Fruit fly (Drosophila melanogaster): ENCODE measurements around the gene CG32079.

Gene CG32079

DNA sequence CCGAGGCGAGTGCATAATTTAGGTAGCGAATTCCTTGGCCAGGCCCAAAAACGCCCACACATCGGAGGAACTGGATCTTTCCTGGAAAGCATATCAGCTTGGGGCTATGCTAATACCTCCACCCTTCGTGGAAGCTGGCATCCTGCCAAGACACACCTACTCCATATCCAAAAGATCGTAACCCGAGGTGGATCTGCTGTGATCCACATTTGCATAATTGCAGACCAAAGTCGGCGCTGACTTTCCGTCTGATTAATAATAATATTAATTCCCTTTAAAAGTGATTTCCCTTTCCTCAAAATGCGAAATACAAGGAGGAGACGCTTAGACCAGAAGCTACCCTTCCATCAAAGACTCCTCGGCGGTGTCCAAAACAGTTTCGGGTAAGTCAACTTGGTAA lies at the start of gene CG32079:
TSS of gene CG32079 (plus strand) at position 301 of the 400 bp plus-strand sequence.
- TF ChIP-seq CG13204 (GFP tag; optimal IDR thresholded peaks at IDR 0.05), result no peak
- TF ChIP-seq CG8159 (tag; optimal IDR thresholded peaks at IDR 0.05), result no peak
- no peak for TF ChIP-seq CG15710 (tag; optimal IDR thresholded peaks at IDR 0.05)
- TF ChIP-seq fd96Ca (GFP tag; IDR thresholded peaks at IDR 0.05), result no peak
- no peak for TF ChIP-seq CG12605 (GFP tag; IDR thresholded peaks at IDR 0.05)
- no peak for TF ChIP-seq gl (tag; optimal IDR thresholded peaks at IDR 0.05)
- TF ChIP-seq EcR (GFP tag; optimal IDR thresholded peaks at IDR 0.05), result no peak
- TF ChIP-seq CG8301 (tag; optimal IDR thresholded peaks at IDR 0.05), result no peak
- TF ChIP-seq CG14655 (GFP tag; optimal IDR thresholded peaks at IDR 0.05), result no peak
- TF ChIP-seq CG9948 (tag; optimal IDR thresholded peaks at IDR 0.05), result no peak
- TF ChIP-seq CG10348 (GFP tag; IDR thresholded peaks at IDR 0.05), result no peak
- no peak for TF ChIP-seq rn (GFP tag; IDR thresholded peaks at IDR 0.05)
- no peak for TF ChIP-seq Snoo (tag; optimal IDR thresholded peaks at IDR 0.05)
- TF ChIP-seq Pif1A (GFP tag; optimal IDR thresholded peaks at IDR 0.05), result no peak

DNA sequence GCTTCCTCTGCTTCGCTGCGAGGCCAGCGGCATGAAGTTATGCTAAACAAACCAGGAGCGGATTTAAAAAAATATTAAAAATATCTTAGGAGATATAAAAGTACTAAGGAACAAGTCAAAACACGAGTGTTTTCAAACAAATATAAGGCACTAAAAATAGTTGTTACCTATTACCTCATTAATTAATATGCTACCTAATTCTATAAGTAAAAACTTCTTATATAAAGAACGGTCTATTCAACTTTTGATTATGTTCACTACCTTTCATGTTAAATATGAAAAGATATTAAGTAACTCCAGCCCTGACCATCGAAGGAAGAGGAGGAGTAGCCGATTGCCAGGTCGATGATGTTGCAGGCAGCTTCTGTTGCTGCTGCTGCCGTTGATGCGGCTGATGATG lies 48.9 kb upstream of the CG32079 start:
- TF ChIP-seq EcR (GFP tag; optimal IDR thresholded peaks at IDR 0.05) (peak; percentile 8), Pif1B (GFP tag; optimal IDR thresholded peaks at IDR 0.05) (peak; percentile 84), Snoo (tag; optimal IDR thresholded peaks at IDR 0.05) (peak; percentile 89), CG12605 (GFP tag; IDR thresholded peaks at IDR 0.05) (no peak), CG15710 (tag; optimal IDR thresholded peaks at IDR 0.05) (peak; percentile 89), rn (GFP tag; IDR thresholded peaks at IDR 0.05) (0 out of 2 replicates have a peak, but pooled peaks have one; percentile 3), CG14655 (GFP tag; optimal IDR thresholded peaks at IDR 0.05) (peak; percentile 91), D1 (tag; optimal IDR thresholded peaks at IDR 0.05) (peak; percentile 66), CG9948 (tag; optimal IDR thresholded peaks at IDR 0.05) (peak; percentile 91), Pif1A (GFP tag; optimal IDR thresholded peaks at IDR 0.05) (peak; percentile 75), CG8301 (tag; optimal IDR thresholded peaks at IDR 0.05) (peak; percentile 81), gl (tag; optimal IDR thresholded peaks at IDR 0.05) (peak; percentile 33), Ets98B (GFP tag; IDR thresholded peaks at IDR 0.05) (no peak), CG32121 (GFP tag; IDR thresholded peaks at IDR 0.05) (no peak), fd96Ca (GFP tag; IDR thresholded peaks at IDR 0.05) (no peak), CG10348 (GFP tag; IDR thresholded peaks at IDR 0.05) (no peak), CG13204 (GFP tag; optimal IDR thresholded peaks at IDR 0.05) (peak; percentile 70), CG34367 (tag; optimal IDR thresholded peaks at IDR 0.05) (peak; percentile 75), CG8159 (tag; optimal IDR thresholded peaks at IDR 0.05) (peak; percentile 94), CG17806 (tag; optimal IDR thresholded peaks at IDR 0.05) (peak; percentile 89), CG4496 (GFP tag; IDR thresholded peaks at IDR 0.05) (peak; percentile 22; the same call in 1 of the 3 replicates)

- TF ChIP-seq CG14655 (GFP tag; optimal IDR thresholded peaks at IDR 0.05), result peak; percentile 71
- peak; percentile 66 for TF ChIP-seq CG15710 (tag; optimal IDR thresholded peaks at IDR 0.05)
- TF ChIP-seq CG8301 (tag; optimal IDR thresholded peaks at IDR 0.05), result peak; percentile 59
- TF ChIP-seq CG17806 (tag; optimal IDR thresholded peaks at IDR 0.05), result peak; percentile 86
- TF ChIP-seq Ets98B (GFP tag; IDR thresholded peaks at IDR 0.05), result no peak
- no peak for TF ChIP-seq CG32121 (GFP tag; IDR thresholded peaks at IDR 0.05)
- no peak for TF ChIP-seq fd96Ca (GFP tag; IDR thresholded peaks at IDR 0.05)
- peak; percentile 54 for TF ChIP-seq CG13204 (GFP tag; optimal IDR thresholded peaks at IDR 0.05)
- peak; percentile 87 for TF ChIP-seq CG8159 (tag; optimal IDR thresholded peaks at IDR 0.05)
- peak; percentile 64 for TF ChIP-seq Snoo (tag; optimal IDR thresholded peaks at IDR 0.05)
- no peak for TF ChIP-seq CG12605 (GFP tag; IDR thresholded peaks at IDR 0.05)
- peak; percentile 64 for TF ChIP-seq Pif1B (GFP tag; optimal IDR thresholded peaks at IDR 0.05)
- no peak for TF ChIP-seq CG10348 (GFP tag; IDR thresholded peaks at IDR 0.05)
- TF ChIP-seq D1 (tag; optimal IDR thresholded peaks at IDR 0.05), result peak; percentile 68
- TF ChIP-seq rn (GFP tag; IDR thresholded peaks at IDR 0.05), result no peak
- TF ChIP-seq CG34367 (tag; optimal IDR thresholded peaks at IDR 0.05), result peak; percentile 70
- TF ChIP-seq CG4496 (GFP tag; IDR thresholded peaks at IDR 0.05), result 0 out of 3 replicates have a peak, but pooled peaks have one; percentile 40
- TF ChIP-seq gl (tag; optimal IDR thresholded peaks at IDR 0.05), result peak; percentile 69
- TF ChIP-seq EcR (GFP tag; optimal IDR thresholded peaks at IDR 0.05), result peak; percentile 66
- peak; percentile 83 for TF ChIP-seq CG9948 (tag; optimal IDR thresholded peaks at IDR 0.05)
- peak; percentile 55 for TF ChIP-seq Pif1A (GFP tag; optimal IDR thresholded peaks at IDR 0.05)
Measured at dm6 chr3L:10977438-10977837, 47.9 kb upstream of the CG32079 start.

- no peak for TF ChIP-seq Ets98B (GFP tag; IDR thresholded peaks at IDR 0.05)
- TF ChIP-seq D1 (tag; optimal IDR thresholded peaks at IDR 0.05), result no peak
- TF ChIP-seq CG32121 (GFP tag; IDR thresholded peaks at IDR 0.05), result no peak
- no peak for TF ChIP-seq CG4496 (GFP tag; IDR thresholded peaks at IDR 0.05)
- TF ChIP-seq CG10348 (GFP tag; IDR thresholded peaks at IDR 0.05), result no peak
- no peak for TF ChIP-seq Pif1A (GFP tag; optimal IDR thresholded peaks at IDR 0.05)
Measured at dm6 chr3L:10984557-10984956, 40.8 kb upstream of the CG32079 start.

DNA sequence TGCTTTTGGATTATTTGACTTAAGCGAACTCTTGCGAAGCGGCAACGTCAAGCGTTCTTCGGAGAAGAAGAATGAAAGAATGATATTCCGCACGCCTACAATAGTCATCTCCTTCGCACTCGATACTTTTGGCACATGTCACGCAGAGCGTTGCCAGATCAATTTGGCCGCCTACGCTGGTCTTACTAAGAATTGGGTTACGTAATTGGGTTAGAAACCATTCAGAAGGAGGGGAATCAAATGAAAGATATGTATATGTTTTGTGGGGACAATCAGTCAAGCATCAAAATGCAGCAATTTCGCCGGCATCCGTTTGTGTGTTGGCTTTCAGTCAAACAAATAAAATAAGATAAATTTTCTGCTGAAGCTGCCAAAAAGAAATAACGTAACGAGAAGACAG lies 39.8 kb upstream of the CG32079 start:
- no peak for TF ChIP-seq fd96Ca (GFP tag; IDR thresholded peaks at IDR 0.05)
- TF ChIP-seq Pif1A (GFP tag; optimal IDR thresholded peaks at IDR 0.05), result no peak
- TF ChIP-seq CG32121 (GFP tag; IDR thresholded peaks at IDR 0.05), result no peak
- TF ChIP-seq CG34367 (tag; optimal IDR thresholded peaks at IDR 0.05), result no peak
- TF ChIP-seq CG9948 (tag; optimal IDR thresholded peaks at IDR 0.05), result no peak
- TF ChIP-seq CG13204 (GFP tag; optimal IDR thresholded peaks at IDR 0.05), result no peak
- TF ChIP-seq CG10348 (GFP tag; IDR thresholded peaks at IDR 0.05), result no peak
- TF ChIP-seq CG4496 (GFP tag; IDR thresholded peaks at IDR 0.05), result no peak
- TF ChIP-seq CG14655 (GFP tag; optimal IDR thresholded peaks at IDR 0.05), result no peak

DNA sequence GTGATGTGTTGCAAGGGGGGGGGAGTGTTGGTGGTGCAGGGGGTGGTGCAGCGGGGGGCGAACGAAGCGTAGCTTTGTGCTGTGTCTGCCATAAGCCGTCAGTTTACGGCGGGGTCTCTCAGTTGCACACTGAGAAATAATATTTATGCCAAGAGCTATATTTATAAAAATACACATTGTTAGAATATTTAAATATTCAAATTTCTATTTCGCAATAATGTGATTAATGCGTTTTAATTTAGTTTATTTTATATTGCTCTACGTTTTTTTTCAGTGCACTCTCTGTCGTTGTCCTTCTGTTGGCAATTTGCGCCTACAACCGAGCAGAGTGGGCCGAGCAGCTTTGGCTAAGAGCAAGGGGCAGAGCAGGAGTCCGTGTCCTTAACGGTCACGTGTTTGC lies 38.7 kb upstream of the CG32079 start:
- peak; percentile 32; the same call in 1 of the 3 replicates for TF ChIP-seq CG4496 (GFP tag; IDR thresholded peaks at IDR 0.05)
- TF ChIP-seq CG12605 (GFP tag; IDR thresholded peaks at IDR 0.05), result peak; percentile 18; the same call in 1 of the 2 replicates
- TF ChIP-seq CG8159 (tag; optimal IDR thresholded peaks at IDR 0.05), result peak; percentile 7
- no peak for TF ChIP-seq CG17806 (tag; optimal IDR thresholded peaks at IDR 0.05)
- TF ChIP-seq CG15710 (tag; optimal IDR thresholded peaks at IDR 0.05), result peak; percentile 22
- no peak for TF ChIP-seq Pif1B (GFP tag; optimal IDR thresholded peaks at IDR 0.05)
- TF ChIP-seq Ets98B (GFP tag; IDR thresholded peaks at IDR 0.05), result peak; percentile 34; the same call in 1 of the 2 replicates
- TF ChIP-seq Pif1A (GFP tag; optimal IDR thresholded peaks at IDR 0.05), result no peak
- no peak for TF ChIP-seq rn (GFP tag; IDR thresholded peaks at IDR 0.05)
- TF ChIP-seq fd96Ca (GFP tag; IDR thresholded peaks at IDR 0.05), result 0 out of 3 replicates have a peak, but pooled peaks have one; percentile 45
- TF ChIP-seq CG14655 (GFP tag; optimal IDR thresholded peaks at IDR 0.05), result peak; percentile 7
